Worm (Caenorhabditis elegans): ENCODE measurements around the gene spr-1.

The spr-1 gene

ce11 chrV:8129252-8129651, at the start of gene spr-1:
Gene spr-1 (minus strand): TSS chrV:8129352.
- TF ChIP-seq klf-2 (GFP tag; conservative IDR thresholded peaks at IDR 0.05) = no peak
- TF ChIP-seq med-1 (GFP tag; optimal IDR thresholded peaks at IDR 0.05; ENCODE audit: insufficient read depth) = no peak
- no peak for TF ChIP-seq cog-1 (tag; optimal IDR thresholded peaks at IDR 0.05)
- TF ChIP-seq flt-1 (GFP tag; IDR thresholded peaks at IDR 0.05) = no peak
- TF ChIP-seq ref-1 (GFP tag; conservative IDR thresholded peaks at IDR 0.05) = no peak

DNA sequence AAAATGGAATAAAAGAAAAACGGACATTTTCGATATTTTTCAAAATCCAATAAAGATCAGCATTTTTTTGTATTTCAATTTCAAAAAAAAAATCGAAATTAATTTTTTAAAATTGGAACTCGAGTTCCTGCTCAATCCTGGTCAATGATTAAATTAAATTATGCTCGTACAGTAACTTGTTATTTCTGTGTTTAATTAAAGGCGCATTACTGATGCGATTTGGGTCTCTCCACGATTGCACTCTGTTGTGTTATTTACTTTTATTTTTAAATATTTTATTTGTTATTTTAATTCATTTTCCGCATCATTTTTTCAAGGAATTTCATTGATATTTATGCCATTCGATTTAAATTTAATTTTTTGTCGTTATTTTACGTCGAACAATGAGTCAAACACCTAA, 49.1 kb upstream of the spr-1 start:
- TF ChIP-seq T22C8.4 (GFP tag; IDR thresholded peaks at IDR 0.05) (no peak), klf-2 (GFP tag; conservative IDR thresholded peaks at IDR 0.05) (no peak), flt-1 (GFP tag; IDR thresholded peaks at IDR 0.05) (no peak), ztf-29 (GFP tag; IDR thresholded peaks at IDR 0.05) (no peak), med-1 (GFP tag; optimal IDR thresholded peaks at IDR 0.05; ENCODE audit: insufficient read depth) (no peak)

DNA sequence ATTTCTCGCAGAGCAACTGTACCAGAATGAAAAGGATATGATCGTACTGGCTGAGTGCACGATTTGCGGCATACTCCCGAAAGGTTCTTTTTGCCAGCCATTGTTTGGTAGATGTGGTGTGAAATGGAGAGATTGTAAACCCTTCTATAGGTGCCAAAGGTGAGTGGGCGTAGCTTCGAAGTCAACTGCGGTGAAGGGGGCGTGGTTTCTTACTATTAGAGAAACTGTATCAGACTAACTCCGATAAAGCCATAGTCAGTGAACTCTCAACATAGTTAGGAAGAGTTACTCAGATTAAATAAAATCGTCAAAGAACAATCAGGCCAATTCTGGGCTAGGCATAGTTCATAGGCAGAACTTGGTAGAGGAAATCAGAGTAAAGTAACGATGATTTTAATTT, 48.2 kb upstream of the spr-1 start, which contains the start of gene F20D6.9:
TSS of gene F20D6.9 (minus strand) at position 101 of the 400 bp plus-strand sequence.
- TF ChIP-seq med-1 (GFP tag; optimal IDR thresholded peaks at IDR 0.05; ENCODE audit: insufficient read depth) (no peak), ztf-29 (GFP tag; IDR thresholded peaks at IDR 0.05) (no peak)

ce11 chrV:8171688-8172087, 42.5 kb upstream of the spr-1 start:
- TF ChIP-seq klf-2 (GFP tag; conservative IDR thresholded peaks at IDR 0.05) (no peak), ztf-23 (GFP tag; IDR thresholded peaks at IDR 0.05) (no peak), T22C8.4 (GFP tag; IDR thresholded peaks at IDR 0.05) (no peak), ztf-29 (GFP tag; IDR thresholded peaks at IDR 0.05) (no peak), cog-1 (tag; optimal IDR thresholded peaks at IDR 0.05) (no peak)

DNA sequence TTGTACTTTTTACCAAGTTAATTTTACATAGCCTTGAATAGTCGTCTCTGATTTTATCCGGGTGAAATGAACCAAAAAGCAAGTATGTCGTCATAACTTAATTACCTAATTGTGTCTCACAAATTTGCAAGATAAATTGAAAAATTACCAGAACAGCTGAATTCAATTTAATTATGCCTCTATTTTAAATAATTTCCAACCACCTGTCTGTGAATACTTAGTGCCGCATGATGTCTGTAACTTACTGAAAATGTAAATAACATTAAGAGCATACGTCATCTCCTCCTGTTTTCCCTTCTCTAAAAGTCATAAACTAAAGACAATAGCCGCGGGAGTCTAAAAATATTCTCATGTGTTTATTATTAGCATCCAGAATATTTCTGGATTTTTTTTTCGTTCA, 41.1 kb upstream of the spr-1 start:
- TF ChIP-seq ztf-23 (GFP tag; IDR thresholded peaks at IDR 0.05) (no peak), klf-2 (GFP tag; conservative IDR thresholded peaks at IDR 0.05) (no peak), flt-1 (GFP tag; IDR thresholded peaks at IDR 0.05) (no peak), ztf-29 (GFP tag; IDR thresholded peaks at IDR 0.05) (no peak), med-1 (GFP tag; optimal IDR thresholded peaks at IDR 0.05; ENCODE audit: insufficient read depth) (no peak), cog-1 (tag; optimal IDR thresholded peaks at IDR 0.05) (no peak), T22C8.4 (GFP tag; IDR thresholded peaks at IDR 0.05) (no peak), ref-1 (GFP tag; conservative IDR thresholded peaks at IDR 0.05) (no peak), tab-1 (GFP tag; IDR thresholded peaks at IDR 0.05) (no peak)

- TF ChIP-seq ref-1 (GFP tag; conservative IDR thresholded peaks at IDR 0.05) (no peak), ztf-29 (GFP tag; IDR thresholded peaks at IDR 0.05) (no peak), tab-1 (GFP tag; IDR thresholded peaks at IDR 0.05) (no peak), ztf-23 (GFP tag; IDR thresholded peaks at IDR 0.05) (no peak), T22C8.4 (GFP tag; IDR thresholded peaks at IDR 0.05) (no peak), flt-1 (GFP tag; IDR thresholded peaks at IDR 0.05) (no peak), klf-2 (GFP tag; conservative IDR thresholded peaks at IDR 0.05) (no peak), cog-1 (tag; optimal IDR thresholded peaks at IDR 0.05) (no peak), med-1 (GFP tag; optimal IDR thresholded peaks at IDR 0.05; ENCODE audit: insufficient read depth) (no peak)
Observed at ce11 chrV:8169150-8169549, 40.0 kb upstream of the spr-1 start.

DNA sequence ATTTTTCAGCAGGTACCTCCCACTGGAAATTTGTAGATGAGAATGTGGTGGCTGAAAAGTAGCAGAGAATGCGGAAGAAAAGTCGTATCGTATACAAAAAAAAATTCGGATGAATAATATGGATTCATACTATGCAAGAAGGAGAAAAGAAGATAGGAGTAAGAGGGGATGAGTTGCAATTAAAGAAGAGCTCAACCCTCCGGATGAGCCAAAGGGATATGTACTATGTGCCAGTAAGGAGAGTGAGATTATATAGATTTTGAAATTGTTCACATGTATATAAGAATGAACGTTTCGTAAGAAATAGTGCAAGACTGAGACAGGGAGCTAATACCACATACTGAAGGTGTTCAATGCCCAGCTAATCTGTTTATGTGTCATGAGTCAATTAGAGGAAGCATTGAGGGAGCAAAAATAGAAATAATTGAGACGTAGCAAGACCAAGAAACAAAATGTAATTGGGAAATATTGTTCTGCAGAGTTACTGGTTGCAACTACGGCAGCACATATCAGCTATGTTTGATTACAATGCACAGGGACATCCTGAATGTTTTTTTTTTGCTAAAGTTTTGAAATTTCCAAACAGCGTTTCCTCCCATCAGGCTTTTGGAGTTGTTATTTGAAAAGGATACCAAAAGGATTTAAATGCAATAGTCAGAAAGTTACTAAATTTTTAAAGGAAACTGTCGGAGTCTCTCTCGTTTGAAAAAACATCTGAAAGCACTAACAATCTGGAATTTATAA, 39.2 kb upstream of the spr-1 start, which contains the start of gene F20D6.8:
TSS of gene F20D6.8 (minus strand) at position 51 of the 744 bp plus-strand sequence.
- TF ChIP-seq T22C8.4 (GFP tag; IDR thresholded peaks at IDR 0.05) (no peak), klf-2 (GFP tag; conservative IDR thresholded peaks at IDR 0.05) (no peak), ref-1 (GFP tag; conservative IDR thresholded peaks at IDR 0.05) (no peak), ztf-23 (GFP tag; IDR thresholded peaks at IDR 0.05) (no peak), ztf-29 (GFP tag; IDR thresholded peaks at IDR 0.05) (no peak), cog-1 (tag; optimal IDR thresholded peaks at IDR 0.05) (no peak), flt-1 (GFP tag; IDR thresholded peaks at IDR 0.05) (no peak), tab-1 (GFP tag; IDR thresholded peaks at IDR 0.05) (no peak), med-1 (GFP tag; optimal IDR thresholded peaks at IDR 0.05; ENCODE audit: insufficient read depth) (no peak)

DNA sequence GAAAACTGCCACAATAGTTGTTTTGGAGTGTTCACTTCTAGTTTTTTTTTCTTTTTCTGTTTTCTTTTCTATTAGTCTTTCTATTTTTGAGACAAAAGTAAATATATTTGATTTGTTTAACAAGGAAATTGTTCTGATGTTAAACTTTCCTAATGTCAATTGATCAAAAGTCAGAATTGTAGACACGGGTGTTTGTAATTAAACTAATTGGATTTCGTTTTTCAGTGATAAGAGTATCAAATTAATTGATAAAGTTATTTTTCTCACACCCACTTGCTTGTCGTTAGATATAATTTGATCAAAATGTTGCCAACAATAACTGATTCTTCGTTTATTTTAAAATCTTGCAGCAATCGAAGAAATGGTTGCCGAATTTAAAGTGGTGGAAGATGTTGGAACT, 34.0 kb upstream of the spr-1 start:
- TF ChIP-seq cog-1 (tag; optimal IDR thresholded peaks at IDR 0.05) (no peak), ztf-23 (GFP tag; IDR thresholded peaks at IDR 0.05) (no peak), tab-1 (GFP tag; IDR thresholded peaks at IDR 0.05) (no peak), ztf-29 (GFP tag; IDR thresholded peaks at IDR 0.05) (no peak)

DNA sequence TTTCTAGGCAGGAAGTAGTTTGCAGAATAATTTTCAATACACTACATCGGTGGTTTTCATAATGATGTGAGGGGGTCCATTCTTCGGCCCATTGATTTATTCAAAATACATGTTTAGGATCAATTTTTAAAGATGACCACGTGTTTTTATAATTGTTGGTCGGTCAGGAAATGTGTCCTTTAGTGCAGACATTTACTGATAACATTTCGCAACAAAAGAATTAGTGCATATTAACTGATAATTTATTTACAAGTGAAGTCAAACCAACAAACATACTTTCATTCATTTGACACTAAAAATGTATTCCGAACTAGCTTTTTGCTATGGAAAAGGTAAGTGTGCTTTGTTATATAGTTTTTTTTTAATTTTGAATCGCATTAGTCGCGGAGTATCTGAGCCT, 32.5 kb upstream of the spr-1 start, which contains the start of gene F20D6.5:
TSS of gene F20D6.5 (plus strand) at position 259 of the 400 bp plus-strand sequence.
- TF ChIP-seq T22C8.4 (GFP tag; IDR thresholded peaks at IDR 0.05) = no peak
- TF ChIP-seq ref-1 (GFP tag; conservative IDR thresholded peaks at IDR 0.05) = no peak
- TF ChIP-seq ztf-23 (GFP tag; IDR thresholded peaks at IDR 0.05) = no peak
- no peak for TF ChIP-seq flt-1 (GFP tag; IDR thresholded peaks at IDR 0.05)
- TF ChIP-seq cog-1 (tag; optimal IDR thresholded peaks at IDR 0.05) = no peak
- no peak for TF ChIP-seq ztf-29 (GFP tag; IDR thresholded peaks at IDR 0.05)
- TF ChIP-seq klf-2 (GFP tag; conservative IDR thresholded peaks at IDR 0.05) = no peak
- no peak for TF ChIP-seq med-1 (GFP tag; optimal IDR thresholded peaks at IDR 0.05; ENCODE audit: insufficient read depth)
- TF ChIP-seq tab-1 (GFP tag; IDR thresholded peaks at IDR 0.05) = no peak

ce11 chrV:8159629-8160028, 30.5 kb upstream of the spr-1 start, which contains the start of gene F20D6.6:
Gene F20D6.6 (plus strand): TSS chrV:8159929.
- TF ChIP-seq ztf-29 (GFP tag; IDR thresholded peaks at IDR 0.05) (no peak), ref-1 (GFP tag; conservative IDR thresholded peaks at IDR 0.05) (no peak), cog-1 (tag; optimal IDR thresholded peaks at IDR 0.05) (no peak), klf-2 (GFP tag; conservative IDR thresholded peaks at IDR 0.05) (no peak), med-1 (GFP tag; optimal IDR thresholded peaks at IDR 0.05; ENCODE audit: insufficient read depth) (no peak), ztf-23 (GFP tag; IDR thresholded peaks at IDR 0.05) (no peak), tab-1 (GFP tag; IDR thresholded peaks at IDR 0.05) (no peak), flt-1 (GFP tag; IDR thresholded peaks at IDR 0.05) (no peak), T22C8.4 (GFP tag; IDR thresholded peaks at IDR 0.05) (no peak)
